Worm (Caenorhabditis elegans) whole organism, midembryonic: Measurements from ENCODE around the gene cyb-3.

ENCODE experiments used
- cog-1 ChIP-seq: sonication (generic microtip); optimal IDR thresholded peaks from 2 replicates; lab custom pipeline; 2016; ENCODE audit warnings: missing genetic modification characterization, missing compliant biosample characterization
- flt-1 ChIP-seq: fragments of 200-800 bp; sonication (Bioruptor generic); IDR thresholded peaks from 2 replicates; pipeline ENCODE4 v1.3.6; 2022; ENCODE audit warnings: missing genetic modification characterization, missing compliant biosample characterization
- klf-2 ChIP-seq: fragments of 200-800 bp; sonication (Bioruptor generic); conservative IDR thresholded peaks from 2 replicates; pipeline ENCODE4 v1.3.6; 2022; ENCODE audit warnings: missing genetic modification reagents, missing genetic modification characterization, missing compliant biosample characterization
- med-1 ChIP-seq: sonication (generic microtip); optimal IDR thresholded peaks from 2 replicates; lab custom pipeline; 2017; ENCODE audit warnings: missing genetic modification characterization, mild to moderate bottlenecking, missing compliant biosample characterization, antibody characterized with exemption, missing genetic modification reagents; ENCODE audit not compliant: insufficient read depth
- ref-1 ChIP-seq: fragments of 200-800 bp; sonication (Bioruptor generic); conservative IDR thresholded peaks from 2 replicates; pipeline ENCODE4 v1.3.6; 2022; ENCODE audit warnings: missing genetic modification reagents, missing genetic modification characterization, missing compliant biosample characterization
- tab-1 ChIP-seq: fragments of 200-800 bp; sonication (Bioruptor generic); IDR thresholded peaks from 2 replicates; pipeline ENCODE4 v1.3.6; 2022; ENCODE audit warnings: missing genetic modification characterization, missing compliant biosample characterization
- ztf-29 ChIP-seq: fragments of 200-800 bp; sonication (Bioruptor generic); IDR thresholded peaks from 2 replicates; pipeline ENCODE4 v1.3.6; 2022; ENCODE audit warnings: missing genetic modification reagents, missing genetic modification characterization, missing compliant biosample characterization

- TF ChIP-seq ref-1 (GFP tag; lab: Robert Waterston, UW) (no peak), ztf-29 (GFP tag; lab: Robert Waterston, UW) (no peak), tab-1 (GFP tag; lab: Robert Waterston, UW) (no peak), klf-2 (GFP tag; lab: Robert Waterston, UW) (no peak), med-1 (GFP tag; lab: Kevin White, UChicago) (no peak), cog-1 (tag; lab: Kevin White, UChicago) (no peak), flt-1 (no peak)
Observed at ce11 chrV:15442384-15442783, 46.9 kb downstream of the cyb-3 start.
